Worm (Caenorhabditis elegans) whole organism, L4 larva: Measurements from ENCODE around the gene Y38C1BA.4.

ENCODE experiments used
- T20F7.1 ChIP-seq: fragments of 200-800 bp; sonication (Bioruptor generic); optimal IDR thresholded peaks from 2 replicates; lab custom pipeline; 2018; ENCODE audit warnings: mild to moderate bottlenecking, missing genetic modification characterization, missing compliant biosample characterization
- ZK546.5 ChIP-seq, 2 experiments: sonication (generic microtip); optimal IDR thresholded peaks; 2 replicates each; lab custom pipeline; 2017; ENCODE audit warnings: missing biosample characterization in 2 of 2, missing genetic modification characterization in 2 of 2
- ama-1 ChIP-seq: fragments of 150-350 bp; optimal IDR thresholded peaks from 2 replicates; lab custom pipeline; 2014; ENCODE audit warnings: inconsistent platforms, mixed read lengths
- ceh-62 ChIP-seq: sonication (generic microtip); optimal IDR thresholded peaks from 2 replicates; lab custom pipeline; 2017; ENCODE audit warnings: missing biosample characterization, missing genetic modification characterization
- ceh-82 ChIP-seq: sonication (generic microtip); optimal IDR thresholded peaks from 2 replicates; lab custom pipeline; 2017; ENCODE audit warnings: missing biosample characterization, missing genetic modification characterization
- fkh-10 ChIP-seq: fragments of 150-350 bp; optimal IDR thresholded peaks from 2 replicates; lab custom pipeline; 2014; ENCODE audit warnings: missing biosample characterization, missing genetic modification reagents, missing genetic modification characterization
- fos-1 ChIP-seq: fragments of 150-350 bp; optimal IDR thresholded peaks from 2 replicates; lab custom pipeline; 2014; ENCODE audit warnings: missing biosample characterization, missing genetic modification characterization
- hlh-30 ChIP-seq: sonication (generic microtip); optimal IDR thresholded peaks from 2 replicates; lab custom pipeline; 2017; ENCODE audit warnings: antibody characterized with exemption, mild to moderate bottlenecking, missing genetic modification characterization, missing compliant biosample characterization; ENCODE audit not compliant: insufficient read depth
- jun-1 ChIP-seq: fragments of 150-350 bp; optimal IDR thresholded peaks from 2 replicates; lab custom pipeline; 2014; ENCODE audit warnings: missing biosample characterization, missing genetic modification reagents, missing genetic modification characterization
- lin-13 ChIP-seq: fragments of 150-350 bp; optimal IDR thresholded peaks from 2 replicates; lab custom pipeline; 2014; ENCODE audit warnings: missing biosample characterization, missing genetic modification reagents, missing genetic modification characterization
- mdl-1 ChIP-seq, 2 experiments: fragments of 150-350 bp in 1 of 2; sonication (generic microtip) in 1 of 2; optimal IDR thresholded peaks; 2 replicates each; lab custom pipeline; 2014 to 2017; ENCODE audit warnings: missing biosample characterization in 2 of 2, missing genetic modification characterization in 2 of 2
- nhr-11 ChIP-seq: fragments of 150-350 bp; optimal IDR thresholded peaks from 2 replicates; lab custom pipeline; 2014; ENCODE audit warnings: missing biosample characterization, missing genetic modification characterization
- pha-4 ChIP-seq, 2 experiments: fragments of 150-350 bp in 1 of 2; fragments of 200-800 bp in 1 of 2; sonication (Bioruptor generic) in 1 of 2; IDR thresholded peaks in 1 of 2; optimal IDR thresholded peaks in 1 of 2; 2 replicates each; pipeline versions ENCODE4 v1.3.6 to Lab custom; 2014 to 2022; ENCODE audit warnings: missing genetic modification characterization in 2 of 2, missing genetic modification reagents in 2 of 2, missing biosample characterization in 1 of 2, missing compliant biosample characterization in 1 of 2
- zfp-2 ChIP-seq: sonication (generic microtip); optimal IDR thresholded peaks from 2 replicates; lab custom pipeline; 2016; ENCODE audit warnings: mild to moderate bottlenecking, missing genetic modification characterization, missing compliant biosample characterization

ce11 chrIV:1866863-1867262 is 45.2 kb downstream of the Y38C1BA.4 start:
- TF ChIP-seq ceh-62 (tag; lab: Kevin White, UChicago) (no peak), lin-13 (no peak), ceh-82 (tag; lab: Kevin White, UChicago) (no peak), hlh-30 (tag; lab: Kevin White, UChicago) (peak; percentile 4), fkh-10 (GFP tag; lab: Kevin White, UChicago) (no peak), pha-4 (GFP tag; IDR thresholded peaks at IDR 0.05; lab: Robert Waterston, UW) (no peak), pha-4 (tag; optimal IDR thresholded peaks at IDR 0.05; lab: Kevin White, UChicago) (no peak), fos-1 (tag; lab: Kevin White, UChicago) (no peak), T20F7.1 (GFP tag; lab: Kevin White, UChicago) (no peak), mdl-1 (tag; optimal IDR thresholded peaks at IDR 0.05; lab: Kevin White, UChicago) (no peak), nhr-11 (tag; lab: Kevin White, UChicago) (no peak), ama-1 (no peak), zfp-2 (tag; lab: Kevin White, UChicago) (no peak), ZK546.5 (tag; optimal IDR thresholded peaks at IDR 0.05; lab: Kevin White, UChicago) (no peak), jun-1 (tag; lab: Kevin White, UChicago) (no peak)
